Worm (Caenorhabditis elegans): ENCODE results near the gene C36C5.14.

ce11 chrV:3194952-3195450 is 29.7 kb upstream of the C36C5.14 start, which contains the start of gene Y73C8B.2:
- no peak for TF ChIP-seq unc-39 (tag; optimal IDR thresholded peaks at IDR 0.05)
- TF ChIP-seq blmp-1 (tag; optimal IDR thresholded peaks at IDR 0.05; ENCODE audit: insufficient read depth): no peak
- no peak for TF ChIP-seq ama-1 (optimal IDR thresholded peaks at IDR 0.05)
- peak; percentile 0 for TF ChIP-seq ztf-4 (tag; optimal IDR thresholded peaks at IDR 0.05)
- TF ChIP-seq unc-55 (GFP tag; optimal IDR thresholded peaks at IDR 0.05): peak; percentile 20
- TF ChIP-seq nhr-11 (tag; optimal IDR thresholded peaks at IDR 0.05): no peak
- no peak for TF ChIP-seq aly-2 (tag; optimal IDR thresholded peaks at IDR 0.05)
- no peak for TF ChIP-seq nhr-77 (tag; optimal IDR thresholded peaks at IDR 0.05)

All from whole organism, L2 larva.